Worm (Caenorhabditis elegans): Measurements from ENCODE around the gene cit-1.1.

DNA sequence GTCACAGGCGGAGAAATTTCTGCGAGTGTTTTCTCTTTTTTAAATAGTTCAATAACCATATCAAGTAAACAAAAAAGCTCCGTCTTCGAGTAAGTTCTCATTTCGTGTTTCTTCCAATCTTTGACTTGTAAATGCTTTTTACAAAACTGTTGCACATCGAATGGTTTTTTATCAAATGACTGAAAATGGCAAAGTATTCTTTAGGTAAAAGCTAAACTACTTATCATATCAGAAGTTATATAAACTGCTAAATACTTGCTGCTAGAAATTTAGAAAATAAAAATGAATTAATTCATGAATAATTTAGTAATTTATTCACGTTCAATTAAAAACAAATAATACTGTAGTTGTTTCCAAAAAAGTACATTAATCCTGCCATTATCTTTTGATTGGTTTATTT is 21.3 kb upstream of the cit-1.1 start, which contains the start of gene F44B9.9:
- TF ChIP-seq nhr-25 (tag; optimal IDR thresholded peaks at IDR 0.05), result no peak
- no peak for TF ChIP-seq eor-1 (tag; optimal IDR thresholded peaks at IDR 0.05)

Data from whole organism, L3 larva.